Worm (Caenorhabditis elegans) whole organism, L1 larva: ENCODE measurements around the gene F09E5.12.

Experiments
- alr-1 ChIP-seq: fragments of 200-800 bp; sonication (Bioruptor generic); optimal IDR thresholded peaks from 2 replicates; lab custom pipeline; 2018; ENCODE audit warnings: borderline replicate concordance, mild to moderate bottlenecking, missing genetic modification characterization, missing compliant biosample characterization
- dsc-1 ChIP-seq: sonication (generic microtip); optimal IDR thresholded peaks from 2 replicates; lab custom pipeline; 2016; ENCODE audit warnings: mild to moderate bottlenecking, missing genetic modification characterization, missing compliant biosample characterization
- nhr-237 ChIP-seq: fragments of 150-350 bp; optimal IDR thresholded peaks from 2 replicates; lab custom pipeline; 2014; ENCODE audit warnings: missing biosample characterization, missing genetic modification characterization
- nhr-76 ChIP-seq: sonication (generic microtip); optimal IDR thresholded peaks from 2 replicates; lab custom pipeline; 2017; ENCODE audit warnings: missing biosample characterization, missing genetic modification characterization
- unc-62 ChIP-seq: fragments of 150-350 bp; optimal IDR thresholded peaks from 2 replicates; lab custom pipeline; 2014; ENCODE audit warnings: missing biosample characterization, missing genetic modification reagents, missing genetic modification characterization
- unc-86 ChIP-seq: sonication (generic microtip); optimal IDR thresholded peaks from 2 replicates; lab custom pipeline; 2016; ENCODE audit warnings: missing genetic modification characterization, missing compliant biosample characterization

DNA sequence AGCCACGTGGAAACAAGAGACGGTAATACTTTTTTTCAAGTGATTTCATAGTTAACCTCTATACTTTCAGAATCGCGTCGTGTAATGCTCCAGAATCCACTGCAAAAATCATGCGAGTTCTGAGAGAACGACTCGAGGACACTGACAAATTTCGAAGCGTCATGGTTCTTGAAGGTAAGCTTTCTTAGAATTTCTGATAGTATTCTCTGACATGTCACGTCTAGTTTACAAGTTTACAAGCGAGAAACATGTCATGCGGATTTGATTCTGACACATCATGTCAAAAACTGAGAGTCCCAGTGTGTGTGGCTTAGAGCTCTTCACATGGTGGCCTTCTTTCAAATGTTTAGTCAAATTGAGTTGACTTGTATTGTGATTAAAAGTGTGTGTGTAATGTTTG is 35.9 kb downstream of the F09E5.12 start:
- TF ChIP-seq nhr-76 (tag; lab: Kevin White, UChicago) (no peak), unc-86 (tag; lab: Kevin White, UChicago) (no peak), alr-1 (tag; lab: Kevin White, UChicago) (no peak), unc-62 (GFP tag; lab: Kevin White, UChicago) (no peak), dsc-1 (tag; lab: Kevin White, UChicago) (peak; percentile 67), nhr-237 (tag; lab: Kevin White, UChicago) (no peak)
